Fruit fly (Drosophila melanogaster): ENCODE results near the gene CG8065.

dm6 chr3L:10226055-10226454 lies 10.6 kb downstream of the CG8065 start:
- no peak for TF ChIP-seq h (optimal IDR thresholded peaks at IDR 0.05)
- TF ChIP-seq psq (optimal IDR thresholded peaks at IDR 0.05) = no peak
- TF ChIP-seq ttk (optimal IDR thresholded peaks at IDR 0.05) = no peak
- no peak for TF ChIP-seq Sin3A (optimal IDR thresholded peaks at IDR 0.05)
- no peak for TF ChIP-seq Myc (optimal IDR thresholded peaks at IDR 0.05)

All from Kc167 (cell line).